Fruit fly (Drosophila melanogaster) S2 (cell line): ENCODE data around the gene CG9166.
A peak's percentile ranks its signal among the peaks of the same experiment; 100 is the strongest.

ENCODE experiments used
- CG8478 ChIP-seq: fragments of >200 bp; optimal IDR thresholded peaks from 2 replicates; lab custom pipeline; 2018
- CTCF ChIP-seq, 2 experiments: fragments of >200 bp; optimal IDR thresholded peaks; 2 replicates each; lab custom pipeline; 2018

The CG9166 gene

DNA sequence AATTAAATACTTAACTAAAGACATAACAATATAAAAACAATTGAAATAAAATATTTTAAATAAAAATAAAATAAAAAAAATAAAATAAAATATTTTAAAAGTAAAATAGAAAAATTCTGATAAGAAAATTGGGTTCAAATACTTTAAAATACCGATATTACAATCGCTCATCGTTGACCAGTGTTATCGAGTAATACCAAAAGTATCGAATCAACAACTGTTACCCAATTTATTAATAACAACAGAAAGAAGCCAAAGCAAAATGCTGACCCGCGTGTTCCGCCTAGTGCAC lies at the start of gene CG9166:
TSS of gene CG9166 (plus strand) at position 193 of the 292 bp plus-strand sequence.
- no peak for TF ChIP-seq CTCF (optimal IDR thresholded peaks at IDR 0.05; lab: Kevin White, UChicago)
- no peak for TF ChIP-seq CG8478 (lab: Kevin White, UChicago)

DNA sequence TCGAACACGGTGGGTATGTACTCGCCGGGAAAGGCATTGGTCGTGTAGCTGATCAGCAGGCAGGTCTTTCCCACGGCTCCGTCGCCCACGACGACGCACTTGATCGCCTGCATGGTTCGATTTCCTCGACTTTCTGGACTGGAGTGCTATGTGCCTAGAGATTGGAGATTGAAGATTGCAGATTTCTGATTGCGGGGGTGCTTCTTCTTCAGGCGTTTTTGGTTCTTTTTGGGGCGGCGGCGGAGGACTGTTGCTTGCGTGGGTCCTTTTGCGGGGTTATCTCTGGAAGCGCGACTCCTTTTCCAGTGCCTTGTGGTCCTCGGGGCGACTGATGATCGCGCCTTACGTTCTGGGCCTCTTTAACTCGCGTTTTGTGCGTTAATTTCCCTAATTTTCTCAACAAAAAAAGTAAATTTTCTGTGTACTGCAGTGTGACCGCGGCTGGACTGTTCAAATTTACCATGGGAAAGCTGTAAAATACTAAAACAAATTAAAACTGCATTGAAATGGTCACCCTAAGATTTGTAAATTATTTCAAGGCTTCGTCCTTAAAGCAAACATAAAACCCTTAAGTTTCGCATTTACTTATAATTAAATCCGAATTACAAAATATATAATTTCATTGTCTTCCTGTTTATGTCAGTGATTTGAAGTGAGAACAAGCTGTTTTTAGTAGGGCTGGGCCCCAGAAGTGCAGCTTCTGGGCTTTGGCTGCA lies 48.5 kb upstream of the CG9166 start, which contains the start of the genes Rac1 and Acat2:
TSS of gene Rac1 (minus strand) at position 450 of the 716 bp plus-strand sequence.
TSS of gene Acat2 (plus strand) at position 711 of the 716 bp plus-strand sequence.
- no peak for TF ChIP-seq CTCF (optimal IDR thresholded peaks at IDR 0.05; lab: Kevin White, UChicago)
- TF ChIP-seq CG8478 (lab: Kevin White, UChicago) = no peak

DNA sequence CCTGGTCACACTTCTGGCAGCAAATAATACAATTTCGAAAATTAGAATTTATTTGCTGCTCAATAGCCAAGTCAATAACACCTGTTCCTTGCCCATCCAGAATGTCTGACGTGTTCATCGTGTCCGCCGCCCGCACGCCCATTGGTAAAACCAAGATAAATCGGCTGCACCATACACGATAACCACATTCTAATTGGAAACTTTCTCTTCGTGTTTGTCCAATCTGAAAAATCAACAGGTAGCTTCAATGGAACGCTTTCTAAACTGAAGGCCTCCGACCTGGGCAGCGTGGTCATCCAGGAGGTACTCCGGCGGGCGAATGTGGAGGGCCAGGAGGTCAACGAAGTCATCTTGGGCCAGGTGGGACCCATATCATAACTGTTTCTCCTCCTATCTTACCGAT lies 48.0 kb upstream of the CG9166 start:
- TF ChIP-seq CG8478 (lab: Kevin White, UChicago) (no peak), CTCF (optimal IDR thresholded peaks at IDR 0.05; lab: Kevin White, UChicago) (no peak)

DNA sequence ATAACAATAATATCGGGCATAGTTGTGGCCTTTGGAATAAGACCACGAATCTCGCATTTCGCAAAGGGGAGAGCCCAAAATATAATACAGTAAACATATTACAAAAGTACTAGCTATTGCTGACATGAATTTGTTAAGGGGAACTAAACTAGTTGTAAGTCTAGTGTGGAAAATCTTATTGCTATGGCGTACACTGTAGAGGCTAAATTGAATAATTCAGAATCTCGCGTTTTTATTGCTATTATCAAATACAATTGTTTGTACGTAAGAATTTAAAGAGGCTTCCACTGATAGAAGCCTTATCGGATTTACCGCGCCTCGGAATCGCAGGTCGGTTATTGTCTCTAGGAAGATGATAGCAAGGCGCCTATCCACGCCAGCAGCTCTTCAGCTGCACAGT lies 45.6 kb upstream of the CG9166 start:
- TF ChIP-seq CG8478 (lab: Kevin White, UChicago) = no peak
- no peak for TF ChIP-seq CTCF (optimal IDR thresholded peaks at IDR 0.05; lab: Kevin White, UChicago)

DNA sequence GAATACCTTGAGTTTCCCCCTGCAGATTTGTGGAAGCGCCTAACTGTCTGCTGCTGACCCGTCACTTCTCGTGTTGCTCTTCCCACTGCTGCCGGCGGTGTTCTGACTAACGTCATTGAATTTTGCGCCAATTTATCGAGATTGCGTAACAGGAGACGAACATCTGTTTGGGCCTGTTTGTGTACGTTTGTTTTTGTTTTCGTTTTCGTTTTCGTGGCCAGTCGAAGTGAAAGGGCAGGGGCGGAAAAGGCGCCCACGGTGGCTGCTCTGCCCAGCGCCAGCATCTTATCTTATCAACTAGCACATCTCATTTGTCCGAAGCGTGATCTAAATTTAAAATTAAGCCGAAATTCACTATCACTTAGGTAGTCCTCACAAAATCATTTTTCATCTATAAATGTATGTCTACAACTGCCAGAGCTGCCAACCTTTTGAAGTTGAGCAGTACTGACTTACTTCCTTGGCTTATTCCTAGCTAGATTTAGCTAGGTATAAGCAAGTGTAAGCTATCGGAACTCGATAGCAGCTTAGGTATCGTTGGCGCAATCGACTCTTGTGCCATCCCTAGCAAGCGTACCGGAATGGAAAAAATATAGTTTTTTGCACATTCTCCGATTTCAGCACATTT lies 43.8 kb upstream of the CG9166 start, which contains the start of the genes Ctr9 and Nt5a:
TSS of gene Ctr9 (plus strand) at position 220 of the 628 bp plus-strand sequence.
TSS of gene Nt5a (minus strand) at position 414 of the 628 bp plus-strand sequence.
- TF ChIP-seq CG8478 (lab: Kevin White, UChicago) (no peak), CTCF (optimal IDR thresholded peaks at IDR 0.05; lab: Kevin White, UChicago) (peak; percentile 31 to 47)

DNA sequence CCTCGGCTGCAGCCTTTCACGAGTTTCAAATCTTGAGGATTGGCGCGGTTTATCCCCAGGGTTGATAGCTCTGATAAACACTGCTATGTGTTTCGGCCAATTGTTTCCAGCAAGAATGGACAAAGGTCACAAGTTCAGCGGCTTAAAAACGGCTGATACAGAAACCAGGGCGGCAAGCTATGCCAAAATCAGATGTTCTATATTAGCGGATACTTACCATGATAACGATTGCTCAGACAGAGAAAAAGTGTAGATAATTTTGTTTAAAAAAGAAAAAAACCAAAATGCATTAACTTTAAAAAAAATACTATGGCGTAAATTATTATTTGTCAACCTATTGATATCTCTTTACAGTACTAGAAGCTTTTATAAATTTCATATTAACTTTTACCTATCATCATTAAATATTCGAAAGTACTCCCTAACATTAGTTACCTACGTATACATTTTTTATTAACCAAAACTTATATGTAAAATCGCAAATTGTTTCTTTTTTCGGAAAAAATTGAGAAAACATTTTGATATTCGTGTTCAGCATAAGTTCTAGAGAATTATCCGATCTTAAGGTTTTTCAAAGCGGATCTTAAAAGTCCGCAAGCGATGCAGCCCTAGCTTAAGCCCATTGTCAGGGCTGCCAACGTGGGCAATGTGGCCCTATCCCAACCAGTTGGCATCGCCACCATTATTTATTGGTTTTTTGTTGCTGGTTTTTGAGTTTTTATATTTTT lies 37.7 kb upstream of the CG9166 start, which contains the start of the genes sturkopf and Herc4:
TSS of gene sturkopf (minus strand) at position 339 of the 728 bp plus-strand sequence.
TSS of gene Herc4 (plus strand) at position 658 of the 728 bp plus-strand sequence.
- TF ChIP-seq CG8478 (lab: Kevin White, UChicago) (no peak), CTCF (optimal IDR thresholded peaks at IDR 0.05; lab: Kevin White, UChicago) (no peak)

DNA sequence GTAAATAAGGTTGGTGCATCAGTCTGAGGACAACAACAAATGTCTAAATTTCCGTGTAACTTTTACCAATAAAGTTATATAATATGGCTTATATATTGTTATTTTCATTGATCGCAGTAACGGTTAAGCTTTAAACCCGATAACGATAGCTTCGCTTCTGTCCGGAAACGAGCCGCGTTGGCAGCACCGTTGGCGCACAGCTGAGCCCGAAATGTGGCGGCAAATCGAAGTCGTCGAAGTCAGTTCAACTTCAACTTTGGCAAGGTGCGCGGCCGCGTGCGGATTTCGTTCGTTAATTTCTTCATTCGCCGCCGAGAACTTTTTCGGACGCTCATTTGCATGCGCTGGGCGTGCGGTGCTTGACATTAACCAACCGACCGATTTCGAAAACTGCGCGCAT lies 32.7 kb upstream of the CG9166 start, which contains the start of gene Myo61F:
TSS of gene Myo61F (plus strand) at position 240 of the 400 bp plus-strand sequence.
- no peak for TF ChIP-seq CTCF (optimal IDR thresholded peaks at IDR 0.05; lab: Kevin White, UChicago)
- no peak for TF ChIP-seq CG8478 (lab: Kevin White, UChicago)

DNA sequence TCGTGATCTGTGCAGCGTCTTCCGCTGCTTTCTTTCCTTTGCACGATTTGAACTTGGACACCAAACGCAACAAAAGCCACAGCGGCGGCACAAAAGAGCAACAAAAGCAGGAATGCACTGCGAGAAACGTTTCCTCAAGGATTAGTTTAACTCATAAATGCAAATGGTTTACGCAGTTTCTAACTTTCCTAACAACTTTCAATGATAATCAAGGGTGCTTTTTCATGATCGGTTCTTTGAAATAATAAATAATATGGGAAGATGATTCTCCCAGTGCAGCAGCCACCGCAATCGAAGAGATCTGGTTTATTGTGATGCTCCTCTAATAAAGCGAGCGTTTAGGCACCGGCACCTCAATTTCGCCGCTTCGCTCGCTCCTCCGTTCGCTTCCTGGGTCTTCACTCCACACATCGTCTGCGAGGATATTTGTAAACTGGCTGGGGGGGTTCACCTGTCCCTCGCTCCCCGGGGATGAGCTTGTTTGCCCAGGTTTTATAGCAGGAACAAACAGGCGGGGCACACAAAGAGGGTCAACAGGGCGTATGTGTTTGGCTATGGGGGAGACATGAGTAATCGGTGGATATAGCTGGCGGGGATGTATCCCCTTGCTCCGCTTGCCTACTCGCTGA lies 31.7 kb upstream of the CG9166 start:
- TF ChIP-seq CG8478 (lab: Kevin White, UChicago) (no peak), CTCF (optimal IDR thresholded peaks at IDR 0.05; lab: Kevin White, UChicago) (no peak)

DNA sequence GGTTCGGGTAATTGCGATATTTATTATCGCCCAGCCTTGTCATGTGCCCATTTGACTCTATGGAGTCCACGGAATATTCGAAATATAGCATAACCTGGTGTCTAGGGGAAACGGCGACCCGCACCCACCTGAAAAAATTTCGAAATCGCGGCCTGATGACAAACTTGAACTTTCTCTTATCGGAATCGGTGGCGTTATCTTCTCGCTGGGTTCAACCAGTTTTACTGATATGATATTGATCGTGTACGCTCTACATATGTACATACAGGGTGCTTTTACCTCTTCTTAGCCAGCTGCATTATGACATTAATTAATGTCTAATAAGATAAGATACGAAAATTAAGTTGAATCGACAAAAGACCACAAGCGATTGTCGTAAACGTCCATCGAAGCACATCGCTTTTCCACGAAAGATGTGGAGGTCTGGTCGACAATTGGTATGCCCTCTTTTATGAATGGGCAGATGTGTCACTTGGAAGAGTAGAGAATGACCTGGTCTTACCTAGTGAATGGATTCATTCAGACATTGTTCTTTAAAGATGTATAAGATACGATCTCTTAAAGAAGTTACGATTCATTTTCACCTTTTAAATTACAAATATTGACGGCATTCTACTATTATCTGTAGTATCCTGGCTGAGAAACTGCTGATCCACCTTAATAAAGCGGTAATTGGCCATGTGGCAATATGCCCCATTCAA lies 30.5 kb upstream of the CG9166 start:
- TF ChIP-seq CG8478 (lab: Kevin White, UChicago) (no peak), CTCF (optimal IDR thresholded peaks at IDR 0.05; lab: Kevin White, UChicago) (no peak)

DNA sequence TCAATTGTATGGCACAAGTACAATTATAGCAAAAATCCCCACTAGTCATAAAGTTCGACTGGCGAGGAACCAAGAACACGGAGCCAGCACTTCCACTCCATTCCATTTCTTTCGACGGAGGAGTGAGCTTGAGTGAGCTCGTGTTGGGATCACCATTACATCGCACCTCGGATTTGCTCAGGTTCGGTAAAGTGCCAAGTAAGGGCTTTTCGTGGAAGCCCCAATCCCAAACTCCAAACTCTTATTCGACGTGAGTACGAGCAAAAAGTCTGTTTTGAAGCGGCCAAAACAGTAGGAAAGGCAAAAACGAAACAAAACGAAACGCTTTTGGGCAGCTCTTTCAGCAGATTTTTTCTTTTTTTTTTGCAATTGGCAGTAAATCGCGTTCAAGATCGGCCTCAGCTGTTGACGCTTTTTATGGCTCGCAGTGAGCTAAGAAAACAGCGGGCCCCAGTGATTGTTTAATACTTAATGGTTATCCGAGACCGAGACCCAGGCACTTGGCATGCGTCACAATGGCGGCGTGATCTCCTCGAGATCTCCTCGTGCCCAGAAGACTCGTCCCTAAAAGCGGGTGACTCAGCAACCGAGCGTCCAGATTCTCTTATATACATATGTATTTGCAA lies 29.9 kb upstream of the CG9166 start:
- TF ChIP-seq CTCF (optimal IDR thresholded peaks at IDR 0.05; lab: Kevin White, UChicago) (no peak), CG8478 (lab: Kevin White, UChicago) (no peak)

DNA sequence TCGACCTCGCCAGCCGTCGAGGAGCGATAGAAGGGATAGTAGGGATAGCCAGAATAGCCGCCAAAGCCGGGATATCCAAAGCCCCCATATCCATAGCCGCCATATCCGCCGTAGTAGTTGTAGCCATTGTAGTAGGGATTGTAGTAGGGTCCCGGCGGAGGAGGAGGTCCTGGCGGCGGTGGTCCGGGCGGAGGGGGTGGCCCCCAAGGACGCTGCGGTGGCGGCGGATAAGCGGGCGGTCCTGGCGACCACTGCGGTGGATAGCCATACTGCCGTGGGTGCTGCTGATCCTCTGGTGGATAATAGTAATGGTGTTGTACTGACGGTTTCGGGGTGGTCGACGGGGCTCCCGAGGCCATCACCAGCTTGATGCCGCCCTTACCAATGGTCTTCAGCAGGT lies 28.8 kb upstream of the CG9166 start:
- TF ChIP-seq CG8478 (lab: Kevin White, UChicago) (no peak), CTCF (optimal IDR thresholded peaks at IDR 0.05; lab: Kevin White, UChicago) (no peak)

DNA sequence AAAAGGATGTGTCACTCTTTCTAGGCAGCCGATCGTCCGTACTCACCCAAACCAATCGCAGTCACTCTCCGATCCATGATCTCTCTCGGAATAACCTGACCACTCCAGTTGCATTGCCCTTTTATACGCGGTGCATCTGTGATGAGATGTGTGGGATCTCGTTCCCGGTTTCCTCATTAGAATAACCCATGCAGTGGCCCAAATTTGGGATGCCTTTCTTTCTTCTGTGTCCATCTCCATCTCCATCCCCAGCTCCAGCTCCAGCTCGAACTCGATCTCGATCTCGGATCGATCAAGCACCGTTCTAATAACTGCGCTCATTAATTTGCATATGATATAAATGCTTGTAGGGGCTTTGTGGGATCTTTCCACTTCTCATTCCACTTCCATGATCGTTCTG lies 28.2 kb upstream of the CG9166 start, which contains the start of gene CG9184:
TSS of gene CG9184 (minus strand) at position 101 of the 400 bp plus-strand sequence.
- no peak for TF ChIP-seq CG8478 (lab: Kevin White, UChicago)

DNA sequence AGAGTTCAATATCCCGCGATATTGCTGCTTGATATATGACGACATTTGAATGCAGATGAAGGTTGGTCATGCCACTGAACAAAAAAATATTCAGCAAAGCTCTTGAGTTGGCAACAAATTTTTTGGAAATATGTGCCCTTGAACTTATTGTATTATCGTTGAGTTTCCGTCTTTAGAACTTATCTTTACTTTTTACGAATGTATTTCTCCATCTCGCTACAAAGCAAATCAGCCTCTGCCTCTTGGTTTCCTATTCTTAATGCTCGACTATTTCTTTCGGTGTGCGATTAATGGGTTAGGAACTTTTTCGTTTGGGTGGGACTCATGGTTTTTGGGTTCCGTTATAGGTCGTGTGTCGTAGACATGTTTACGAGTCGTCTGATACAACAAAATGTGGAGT lies 27.8 kb upstream of the CG9166 start:
- TF ChIP-seq CTCF (optimal IDR thresholded peaks at IDR 0.05; lab: Kevin White, UChicago) (no peak), CG8478 (lab: Kevin White, UChicago) (no peak)
